Worm (Caenorhabditis elegans) whole organism, L4 larva: ENCODE results near the gene zfp-2.

Experiments used
- F26F4.8 ChIP-seq: fragments of 200-800 bp; sonication (Bioruptor generic); conservative IDR thresholded peaks from 2 replicates; pipeline ENCODE4 v1.3.6; 2022; ENCODE audit warnings: missing genetic modification characterization, missing compliant biosample characterization
- T20F7.1 ChIP-seq: fragments of 200-800 bp; sonication (Bioruptor generic); optimal IDR thresholded peaks from 2 replicates; lab custom pipeline; 2018; ENCODE audit warnings: mild to moderate bottlenecking, missing genetic modification characterization, missing compliant biosample characterization
- ZK546.5 ChIP-seq, 2 experiments: sonication (generic microtip); optimal IDR thresholded peaks; 2 replicates each; lab custom pipeline; 2017; ENCODE audit warnings: missing biosample characterization in 2 of 2, missing genetic modification characterization in 2 of 2
- ctbp-1 ChIP-seq: fragments of 200-800 bp; sonication (Bioruptor generic); IDR thresholded peaks from 2 replicates; pipeline ENCODE4 v1.3.6; 2022; ENCODE audit warnings: missing genetic modification reagents, missing genetic modification characterization, missing compliant biosample characterization
- daf-12 ChIP-seq: fragments of 150-350 bp; optimal IDR thresholded peaks from 2 replicates; lab custom pipeline; 2014; ENCODE audit warnings: missing biosample characterization, missing genetic modification reagents, missing genetic modification characterization
- dve-1 ChIP-seq: sonication (generic microtip); optimal IDR thresholded peaks from 2 replicates; lab custom pipeline; 2017; ENCODE audit warnings: antibody characterized with exemption, mild to moderate bottlenecking, missing genetic modification characterization, missing compliant biosample characterization; ENCODE audit not compliant: insufficient read depth
- nhr-10 ChIP-seq: fragments of 150-350 bp; optimal IDR thresholded peaks from 2 replicates; lab custom pipeline; 2014; ENCODE audit warnings: missing biosample characterization, missing genetic modification characterization
- nhr-237 ChIP-seq: sonication (generic microtip); optimal IDR thresholded peaks from 2 replicates; lab custom pipeline; 2017; ENCODE audit warnings: missing biosample characterization, missing genetic modification characterization
- nhr-76 ChIP-seq: fragments of 150-350 bp; optimal IDR thresholded peaks from 2 replicates; lab custom pipeline; 2014; ENCODE audit warnings: missing biosample characterization, missing genetic modification characterization
- pha-4 ChIP-seq, 2 experiments: fragments of 150-350 bp in 1 of 2; fragments of 200-800 bp in 1 of 2; sonication (Bioruptor generic) in 1 of 2; IDR thresholded peaks in 1 of 2; optimal IDR thresholded peaks in 1 of 2; 2 replicates each; pipeline versions ENCODE4 v1.3.6 to Lab custom; 2014 to 2022; ENCODE audit warnings: missing genetic modification characterization in 2 of 2, missing genetic modification reagents in 2 of 2, missing biosample characterization in 1 of 2, missing compliant biosample characterization in 1 of 2
- saeg-2 ChIP-seq: fragments of 200-800 bp; sonication (Bioruptor generic); IDR thresholded peaks from 2 replicates; pipeline ENCODE4 v1.3.6; 2022; ENCODE audit warnings: missing genetic modification reagents, missing genetic modification characterization, missing compliant biosample characterization
- snpc-4 ChIP-seq: fragments of 150-350 bp; optimal IDR thresholded peaks from 2 replicates; lab custom pipeline; 2014; ENCODE audit warnings: missing biosample characterization, missing genetic modification characterization

DNA sequence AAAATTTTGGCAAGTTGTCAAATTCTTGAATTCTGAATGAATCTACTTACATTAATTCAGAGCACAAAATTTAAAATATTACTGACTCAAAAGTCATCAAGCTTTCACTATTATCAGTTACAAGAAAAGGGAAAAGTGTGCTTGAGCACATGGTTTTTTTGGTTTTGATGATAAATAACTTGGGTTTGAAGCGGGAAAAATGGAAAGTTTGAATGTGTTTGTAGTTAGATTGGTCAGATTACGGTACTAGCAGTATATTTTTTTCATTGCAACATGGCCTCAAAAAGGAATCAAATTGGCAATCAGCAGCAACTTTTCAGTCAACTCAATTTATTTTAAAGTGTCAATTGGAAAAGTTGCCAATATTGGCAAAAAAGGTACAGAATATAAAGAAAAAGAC is 47.2 kb downstream of the zfp-2 start:
- no peak for TF ChIP-seq nhr-237 (tag; lab: Kevin White, UChicago)
- TF ChIP-seq nhr-10 (tag; lab: Kevin White, UChicago) = no peak
- TF ChIP-seq dve-1 (tag; lab: Kevin White, UChicago) = no peak
- no peak for TF ChIP-seq F26F4.8 (GFP tag; lab: Robert Waterston, UW)
- no peak for TF ChIP-seq ZK546.5 (tag; optimal IDR thresholded peaks at IDR 0.05; lab: Kevin White, UChicago)
- TF ChIP-seq T20F7.1 (GFP tag; lab: Kevin White, UChicago) = no peak
- TF ChIP-seq daf-12 (tag; lab: Kevin White, UChicago) = no peak
- no peak for TF ChIP-seq nhr-76
- no peak for TF ChIP-seq pha-4 (GFP tag; IDR thresholded peaks at IDR 0.05; lab: Robert Waterston, UW)
- no peak for TF ChIP-seq pha-4 (tag; optimal IDR thresholded peaks at IDR 0.05; lab: Kevin White, UChicago)
- no peak for TF ChIP-seq saeg-2 (GFP tag; lab: Robert Waterston, UW)
- TF ChIP-seq snpc-4 (tag; lab: Kevin White, UChicago) = no peak
- TF ChIP-seq ctbp-1 (GFP tag; lab: Robert Waterston, UW) = no peak
